Fruit fly (Drosophila melanogaster): ENCODE results near the gene Xrp1.
A peak's percentile ranks its signal among the peaks of the same experiment; 100 is the strongest.

Gene Xrp1

dm6 chr3R:18918872-18919339 is 4.1 kb downstream of the Xrp1 start (continued):
- no peak for TF ChIP-seq Dfd (GFP tag; optimal IDR thresholded peaks at IDR 0.05)
- TF ChIP-seq CG31365 (tag; optimal IDR thresholded peaks at IDR 0.05): no peak
- 0 out of 2 replicates have a peak, but pooled peaks have one; percentile 40 for TF ChIP-seq Adf1 (GFP tag; IDR thresholded peaks at IDR 0.05)
- TF ChIP-seq CG11093 (GFP tag; IDR thresholded peaks at IDR 0.05): no peak
- no peak for TF ChIP-seq NfI (GFP tag; optimal IDR thresholded peaks at IDR 0.05)
- peak; percentile 82 for TF ChIP-seq Med (GFP tag)
- TF ChIP-seq CG17328 (GFP tag; IDR thresholded peaks at IDR 0.05): no peak
- peak; percentile 12 for TF ChIP-seq tx (GFP tag; optimal IDR thresholded peaks at IDR 0.05)
- no peak for TF ChIP-seq CG10654 (GFP tag; optimal IDR thresholded peaks at IDR 0.05)
- peak; percentile 93 for TF ChIP-seq grn (GFP tag; optimal IDR thresholded peaks at IDR 0.05)
- TF ChIP-seq Ets97D (GFP tag; optimal IDR thresholded peaks at IDR 0.05): no peak
- TF ChIP-seq CG11696 (GFP tag; IDR thresholded peaks at IDR 0.05): no peak
- no peak for TF ChIP-seq so (GFP tag; IDR thresholded peaks at IDR 0.05)
- TF ChIP-seq Ravus (GFP tag; IDR thresholded peaks at IDR 0.05): no peak
- no peak for TF ChIP-seq CG9609 (GFP tag; optimal IDR thresholded peaks at IDR 0.05)
- TF ChIP-seq cg (GFP tag; optimal IDR thresholded peaks at IDR 0.05): peak; percentile 52
- TF ChIP-seq CG17385 (GFP tag; optimal IDR thresholded peaks at IDR 0.05): peak; percentile 30
- peak; percentile 36; the same call in 1 of the 2 replicates for TF ChIP-seq Lim3 (GFP tag; IDR thresholded peaks at IDR 0.05)
- no peak for TF ChIP-seq oc (tag; optimal IDR thresholded peaks at IDR 0.05)
- no peak for TF ChIP-seq CG11456 (GFP tag; IDR thresholded peaks at IDR 0.05)
- no peak for TF ChIP-seq CG10274 (GFP tag; optimal IDR thresholded peaks at IDR 0.05)
- TF ChIP-seq ATbp (GFP tag; optimal IDR thresholded peaks at IDR 0.05): no peak
- TF ChIP-seq run (tag; optimal IDR thresholded peaks at IDR 0.05): no peak
- no peak for TF ChIP-seq CG2129 (GFP tag; IDR thresholded peaks at IDR 0.05; ENCODE audit: partially characterized antibody)
- peak; percentile 7 for TF ChIP-seq odd (GFP tag; optimal IDR thresholded peaks at IDR 0.05)
- no peak for TF ChIP-seq CG13424 (tag; optimal IDR thresholded peaks at IDR 0.05)
- TF ChIP-seq corto (GFP tag; optimal IDR thresholded peaks at IDR 0.05): no peak
- no peak for TF ChIP-seq dimm (GFP tag; IDR thresholded peaks at IDR 0.05)
- no peak for TF ChIP-seq ems (GFP tag; optimal IDR thresholded peaks at IDR 0.05)
- TF ChIP-seq Pdp1 (GFP tag; optimal IDR thresholded peaks at IDR 0.05): peak in 1 of 2 experiments; percentile 74
- TF ChIP-seq vnd (GFP tag; IDR thresholded peaks at IDR 0.05; ENCODE audit: partially characterized antibody): no peak
- TF ChIP-seq CG11398 (GFP tag; optimal IDR thresholded peaks at IDR 0.05): no peak
- TF ChIP-seq CG32532 (GFP tag; IDR thresholded peaks at IDR 0.05): 0 out of 2 replicates have a peak, but pooled peaks have one; percentile 37
- peak; percentile 77 for TF ChIP-seq sd (tag; optimal IDR thresholded peaks at IDR 0.05)
- no peak for TF ChIP-seq CG16813 (GFP tag; IDR thresholded peaks at IDR 0.05; ENCODE audit: partially characterized antibody)
- TF ChIP-seq BEAF-32 (GFP tag; optimal IDR thresholded peaks at IDR 0.05): no peak
- no peak for TF ChIP-seq CG15479 (GFP tag; optimal IDR thresholded peaks at IDR 0.05)
- no peak for TF ChIP-seq CG1792 (GFP tag; optimal IDR thresholded peaks at IDR 0.05)
- TF ChIP-seq Nf-YC (tag; optimal IDR thresholded peaks at IDR 0.05): peak; percentile 43
- no peak for TF ChIP-seq mld (GFP tag; IDR thresholded peaks at IDR 0.05; ENCODE audit: partially characterized antibody)
- TF ChIP-seq tgo (GFP tag; IDR thresholded peaks at IDR 0.05): no peak
- no peak for TF ChIP-seq nerfin-2 (GFP tag; IDR thresholded peaks at IDR 0.05; ENCODE audit: partially characterized antibody)
- no peak for TF ChIP-seq Taf1 (GFP tag; IDR thresholded peaks at IDR 0.05)
- no peak for TF ChIP-seq CG6791 (GFP tag; IDR thresholded peaks at IDR 0.05; ENCODE audit: partially characterized antibody)
- TF ChIP-seq br (optimal IDR thresholded peaks at IDR 0.05): no peak
- no peak for TF ChIP-seq CG11695 (GFP tag; IDR thresholded peaks at IDR 0.05)
- no peak for TF ChIP-seq Nf-YA (GFP tag; IDR thresholded peaks at IDR 0.05)
- no peak for TF ChIP-seq CG8944 (GFP tag; optimal IDR thresholded peaks at IDR 0.05)
- no peak for TF ChIP-seq CG10209 (GFP tag; optimal IDR thresholded peaks at IDR 0.05)
- no peak for TF ChIP-seq CG12104 (GFP tag; optimal IDR thresholded peaks at IDR 0.05)
- TF ChIP-seq CG3726 (GFP tag; IDR thresholded peaks at IDR 0.05): no peak

Data from whole organism, embryonic.